Worm (Caenorhabditis elegans): ENCODE measurements around the gene tbc-17.

DNA sequence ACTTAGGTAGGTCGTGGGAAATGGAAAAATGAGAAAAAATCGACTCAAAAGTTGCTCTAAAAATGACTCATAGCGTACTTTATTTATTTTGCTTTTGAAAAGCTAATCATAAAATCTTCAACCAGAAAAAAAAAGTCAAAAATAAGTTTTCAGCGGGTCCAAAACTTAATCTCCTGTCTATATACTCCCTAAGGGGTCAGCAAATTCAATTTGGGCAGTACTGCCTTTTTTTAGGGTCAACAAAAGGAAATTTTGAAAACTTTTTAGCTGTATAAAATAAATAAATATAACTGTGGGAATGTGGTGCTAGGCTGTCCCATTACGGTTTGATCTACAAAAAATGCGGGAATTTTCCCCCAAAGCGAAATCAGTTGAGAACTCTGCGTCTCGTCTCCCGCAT is 24.9 kb upstream of the tbc-17 start:
- TF ChIP-seq ama-1 (optimal IDR thresholded peaks at IDR 0.05): no peak
- no peak for TF ChIP-seq blmp-1 (tag; optimal IDR thresholded peaks at IDR 0.05; ENCODE audit: insufficient read depth)
- no peak for TF ChIP-seq ztf-4 (tag; optimal IDR thresholded peaks at IDR 0.05)
- no peak for TF ChIP-seq nhr-237 (tag; optimal IDR thresholded peaks at IDR 0.05)
- no peak for TF ChIP-seq ceh-82 (tag; optimal IDR thresholded peaks at IDR 0.05)
- no peak for TF ChIP-seq nhr-10 (tag; optimal IDR thresholded peaks at IDR 0.05)
- TF ChIP-seq lin-13 (GFP tag; optimal IDR thresholded peaks at IDR 0.05): no peak
- TF ChIP-seq nhr-12 (tag; optimal IDR thresholded peaks at IDR 0.05): no peak
- no peak for TF ChIP-seq unc-62 (GFP tag; optimal IDR thresholded peaks at IDR 0.05)
- TF ChIP-seq F13H6.1 (tag; optimal IDR thresholded peaks at IDR 0.05): no peak
